Fruit fly (Drosophila melanogaster): ENCODE measurements around the gene CG13305.

Gene CG13305

DNA sequence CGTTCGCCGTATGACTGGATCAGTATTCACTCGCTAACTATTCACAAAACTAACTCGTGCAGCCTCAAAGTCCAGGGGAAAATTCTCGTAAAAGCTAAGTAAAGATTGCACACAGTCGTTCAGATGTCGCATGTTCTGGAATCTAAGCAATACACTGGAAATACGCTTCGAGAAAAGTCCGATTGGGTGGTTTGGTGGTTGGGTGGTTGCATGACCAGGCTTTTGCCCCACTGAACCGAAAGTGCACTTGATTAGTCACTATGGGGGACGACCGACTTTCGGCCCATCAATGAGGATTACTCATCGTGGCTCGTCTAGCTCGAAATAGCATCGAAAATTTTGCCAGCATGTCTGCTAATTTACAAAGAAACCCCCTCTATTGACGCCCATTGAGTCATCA lies 33.7 kb upstream of the CG13305 start:
- TF ChIP-seq kay (GFP tag; ENCODE audit: borderline replicate concordance) = peak; percentile 50
- no peak for TF ChIP-seq CG12768 (GFP tag; optimal IDR thresholded peaks at IDR 0.05)
- TF ChIP-seq Clk (GFP tag; optimal IDR thresholded peaks at IDR 0.05) = no peak

- TF ChIP-seq cic (GFP tag; optimal IDR thresholded peaks at IDR 0.05) (no peak), CG7101 (tag; optimal IDR thresholded peaks at IDR 0.05) (no peak), Mnt (GFP tag; optimal IDR thresholded peaks at IDR 0.05) (no peak), toe (GFP tag; optimal IDR thresholded peaks at IDR 0.05) (no peak), tj (GFP tag; optimal IDR thresholded peaks at IDR 0.05) (no peak), CG1620 (GFP tag; optimal IDR thresholded peaks at IDR 0.05) (no peak), ovo (GFP tag; optimal IDR thresholded peaks at IDR 0.05) (no peak), kay (GFP tag; ENCODE audit: borderline replicate concordance) (no peak), cnc (optimal IDR thresholded peaks at IDR 0.05) (no peak), CG11617 (GFP tag; optimal IDR thresholded peaks at IDR 0.05) (no peak), pad (GFP tag; optimal IDR thresholded peaks at IDR 0.05) (no peak), CG14711 (tag; optimal IDR thresholded peaks at IDR 0.05) (no peak), Clk (GFP tag; optimal IDR thresholded peaks at IDR 0.05) (no peak), CG7045 (GFP tag; optimal IDR thresholded peaks at IDR 0.05) (no peak), CG12768 (GFP tag; optimal IDR thresholded peaks at IDR 0.05) (no peak), CG5204 (GFP tag; optimal IDR thresholded peaks at IDR 0.05) (no peak), Crg-1 (GFP tag; optimal IDR thresholded peaks at IDR 0.05) (no peak)
Measured at dm6 chr3L:8677774-8678173, 31.2 kb upstream of the CG13305 start.

- TF ChIP-seq Clk (GFP tag; optimal IDR thresholded peaks at IDR 0.05) (no peak), CG7101 (tag; optimal IDR thresholded peaks at IDR 0.05) (no peak), toe (GFP tag; optimal IDR thresholded peaks at IDR 0.05) (peak; percentile 30), kay (GFP tag; ENCODE audit: borderline replicate concordance) (no peak), cnc (optimal IDR thresholded peaks at IDR 0.05) (no peak), CG12768 (GFP tag; optimal IDR thresholded peaks at IDR 0.05) (no peak), cic (GFP tag; optimal IDR thresholded peaks at IDR 0.05) (no peak)
Measured at dm6 chr3L:8676500-8676899, 29.9 kb upstream of the CG13305 start.

- TF ChIP-seq Hr96 (GFP tag; optimal IDR thresholded peaks at IDR 0.05) (peak; percentile 18), Clk (GFP tag; optimal IDR thresholded peaks at IDR 0.05) (peak; percentile 20), cic (GFP tag; optimal IDR thresholded peaks at IDR 0.05) (peak; percentile 85), cnc (optimal IDR thresholded peaks at IDR 0.05) (peak in 1 of 2 experiments; percentile 38), CG5204 (GFP tag; optimal IDR thresholded peaks at IDR 0.05) (no peak), CG7101 (tag; optimal IDR thresholded peaks at IDR 0.05) (peak; percentile 67), toe (GFP tag; optimal IDR thresholded peaks at IDR 0.05) (peak; percentile 67), CG7045 (GFP tag; optimal IDR thresholded peaks at IDR 0.05) (peak; percentile 37), CG1620 (GFP tag; optimal IDR thresholded peaks at IDR 0.05) (peak; percentile 33), Mnt (GFP tag; optimal IDR thresholded peaks at IDR 0.05) (peak; percentile 64), tj (GFP tag; optimal IDR thresholded peaks at IDR 0.05) (peak; percentile 72), pad (GFP tag; optimal IDR thresholded peaks at IDR 0.05) (peak; percentile 59), bab1 (GFP tag; optimal IDR thresholded peaks at IDR 0.05) (peak; percentile 94), CG11617 (GFP tag; optimal IDR thresholded peaks at IDR 0.05) (peak; percentile 71), kay (GFP tag; ENCODE audit: borderline replicate concordance) (peak; percentile 99), CG33017 (tag; optimal IDR thresholded peaks at IDR 0.05) (peak; percentile 59), ovo (GFP tag; optimal IDR thresholded peaks at IDR 0.05) (peak; percentile 9), CG14711 (tag; optimal IDR thresholded peaks at IDR 0.05) (peak; percentile 58), Crg-1 (GFP tag; optimal IDR thresholded peaks at IDR 0.05) (no peak), CG12768 (GFP tag; optimal IDR thresholded peaks at IDR 0.05) (peak; percentile 64)
Measured at dm6 chr3L:8675545-8676084, 29.0 kb upstream of the CG13305 start, which contains the start of gene hry. Gene hry, plus strand, starts transcription at chr3L:8675759.

dm6 chr3L:8675029-8675544 lies 28.5 kb upstream of the CG13305 start:
- TF ChIP-seq cnc (optimal IDR thresholded peaks at IDR 0.05) (no peak), Hr96 (GFP tag; optimal IDR thresholded peaks at IDR 0.05) (peak; percentile 31), ovo (GFP tag; optimal IDR thresholded peaks at IDR 0.05) (no peak), CG12768 (GFP tag; optimal IDR thresholded peaks at IDR 0.05) (peak; percentile 63)

- TF ChIP-seq tj (GFP tag; optimal IDR thresholded peaks at IDR 0.05) (peak; percentile 46), kay (GFP tag; ENCODE audit: borderline replicate concordance) (peak; percentile 24), Hr96 (GFP tag; optimal IDR thresholded peaks at IDR 0.05) (peak; percentile 22), CG7101 (tag; optimal IDR thresholded peaks at IDR 0.05) (no peak), bab1 (GFP tag; optimal IDR thresholded peaks at IDR 0.05) (no peak), CG12768 (GFP tag; optimal IDR thresholded peaks at IDR 0.05) (no peak), CG33017 (tag; optimal IDR thresholded peaks at IDR 0.05) (peak; percentile 21), toe (GFP tag; optimal IDR thresholded peaks at IDR 0.05) (peak; percentile 22), cic (GFP tag; optimal IDR thresholded peaks at IDR 0.05) (no peak), pad (GFP tag; optimal IDR thresholded peaks at IDR 0.05) (no peak), CG7045 (GFP tag; optimal IDR thresholded peaks at IDR 0.05) (no peak), CG5204 (GFP tag; optimal IDR thresholded peaks at IDR 0.05) (no peak), CG11617 (GFP tag; optimal IDR thresholded peaks at IDR 0.05) (peak; percentile 17), Crg-1 (GFP tag; optimal IDR thresholded peaks at IDR 0.05) (no peak), CG14711 (tag; optimal IDR thresholded peaks at IDR 0.05) (no peak), Mnt (GFP tag; optimal IDR thresholded peaks at IDR 0.05) (peak; percentile 41), ovo (GFP tag; optimal IDR thresholded peaks at IDR 0.05) (no peak), CG1620 (GFP tag; optimal IDR thresholded peaks at IDR 0.05) (no peak), cnc (optimal IDR thresholded peaks at IDR 0.05) (no peak), Clk (GFP tag; optimal IDR thresholded peaks at IDR 0.05) (no peak)
Measured at dm6 chr3L:8673377-8674000, 26.9 kb upstream of the CG13305 start.
